Worm (Caenorhabditis elegans) whole organism, young adult: ENCODE results near the gene ints-7.

Experiments
- B0035.1 ChIP-seq: sonication (generic microtip); optimal IDR thresholded peaks from 2 replicates; lab custom pipeline; 2016; ENCODE audit warnings: missing genetic modification characterization, mild to moderate bottlenecking, missing compliant biosample characterization, missing genotype, missing genetic modification reagents
- B0336.3 ChIP-seq: fragments of 200-800 bp; sonication (Bioruptor generic); IDR thresholded peaks from 2 replicates; pipeline ENCODE4 v1.3.6; 2022; ENCODE audit warnings: missing genetic modification characterization, missing compliant biosample characterization
- C06A6.2 ChIP-seq: fragments of 200-800 bp; sonication (Bioruptor generic); conservative IDR thresholded peaks from 2 replicates; pipeline ENCODE4 v1.3.6; 2022; ENCODE audit warnings: missing genetic modification characterization, missing compliant biosample characterization
- C17E4.6 ChIP-seq: fragments of 200-800 bp; sonication (Bioruptor generic); IDR thresholded peaks from 2 replicates; pipeline ENCODE4 v1.3.6; 2022; ENCODE audit warnings: missing genetic modification reagents, missing genetic modification characterization, missing compliant biosample characterization
- D2030.7 ChIP-seq: fragments of 200-800 bp; sonication (Bioruptor generic); IDR thresholded peaks from 2 replicates; pipeline ENCODE4 v1.3.6; 2022; ENCODE audit warnings: missing genetic modification reagents, missing genetic modification characterization, missing compliant biosample characterization
- F23B12.7 ChIP-seq: sonication (generic microtip); optimal IDR thresholded peaks from 2 replicates; lab custom pipeline; 2017; ENCODE audit warnings: missing genetic modification characterization, mild to moderate bottlenecking, missing compliant biosample characterization, antibody characterized with exemption, moderate library complexity; ENCODE audit not compliant: insufficient read depth
- F39B2.1 ChIP-seq: fragments of 200-800 bp; sonication (Bioruptor generic); IDR thresholded peaks from 2 replicates; pipeline ENCODE4 v1.3.6; 2022; ENCODE audit warnings: missing genetic modification reagents, missing genetic modification characterization, missing compliant biosample characterization
- F49E8.2 ChIP-seq: sonication (generic microtip); optimal IDR thresholded peaks from 3 replicates; lab custom pipeline; 2017; ENCODE audit warnings: missing genetic modification characterization, mild to moderate bottlenecking, missing compliant biosample characterization, antibody characterized with exemption, moderate library complexity; ENCODE audit not compliant: insufficient read depth
- F55B11.4 ChIP-seq: sonication (generic microtip); optimal IDR thresholded peaks from 2 replicates; lab custom pipeline; 2016; ENCODE audit warnings: missing compliant biosample characterization, missing genetic modification characterization, borderline replicate concordance; ENCODE audit not compliant: insufficient read depth
- F57C9.4 ChIP-seq: sonication (generic microtip); optimal IDR thresholded peaks from 2 replicates; lab custom pipeline; 2017; ENCODE audit warnings: mild to moderate bottlenecking, missing genetic modification characterization, missing compliant biosample characterization
- T07F8.4 ChIP-seq: sonication (generic microtip); optimal IDR thresholded peaks from 2 replicates; lab custom pipeline; 2016; ENCODE audit warnings: mild to moderate bottlenecking, missing genetic modification characterization, moderate library complexity, missing compliant biosample characterization
- Y53G8AR.9 ChIP-seq: fragments of 200-800 bp; sonication (Bioruptor generic); conservative IDR thresholded peaks from 2 replicates; pipeline ENCODE4 v1.3.6; 2022; ENCODE audit warnings: missing genetic modification reagents, missing genetic modification characterization, missing compliant biosample characterization
- Y67H2A.10 ChIP-seq: fragments of 200-800 bp; sonication (Bioruptor generic); conservative IDR thresholded peaks from 2 replicates; pipeline ENCODE4 v1.3.6; 2022; ENCODE audit warnings: missing genetic modification reagents, missing genetic modification characterization, missing compliant biosample characterization
- Y79H2A.3 ChIP-seq: fragments of 200-800 bp; sonication (Bioruptor generic); conservative IDR thresholded peaks from 2 replicates; pipeline ENCODE4 v1.3.6; 2022; ENCODE audit warnings: missing genetic modification reagents, missing genetic modification characterization, missing compliant biosample characterization
- Y95B8A.8 ChIP-seq: fragments of 200-800 bp; sonication (Bioruptor generic); IDR thresholded peaks from 2 replicates; pipeline ENCODE4 v1.3.6; 2022; ENCODE audit warnings: missing genetic modification reagents, missing genetic modification characterization, missing compliant biosample characterization
- akir-1 ChIP-seq: fragments of 200-800 bp; sonication (Bioruptor generic); optimal IDR thresholded peaks from 2 replicates; lab custom pipeline; 2018; ENCODE audit warnings: mild to moderate bottlenecking, missing genetic modification characterization, moderate library complexity, missing compliant biosample characterization
- athp-1 ChIP-seq: sonication (generic microtip); optimal IDR thresholded peaks from 2 replicates; lab custom pipeline; 2017; ENCODE audit warnings: mild to moderate bottlenecking, missing genetic modification characterization, missing compliant biosample characterization
- cebp-1 ChIP-seq, 2 experiments: fragments of 200-800 bp in 1 of 2; sonication (Bioruptor generic) in 1 of 2; sonication (generic microtip) in 1 of 2; IDR thresholded peaks in 1 of 2; optimal IDR thresholded peaks in 1 of 2; 2 replicates each; pipeline versions ENCODE4 v1.3.6 to Lab custom; 2017 to 2022; ENCODE audit warnings: missing compliant biosample characterization in 2 of 2, missing genetic modification characterization in 2 of 2, mild to moderate bottlenecking in 1 of 2, missing genetic modification reagents in 1 of 2, moderate library complexity in 1 of 2
- ceh-100 ChIP-seq: fragments of 200-800 bp; sonication (Bioruptor generic); IDR thresholded peaks from 2 replicates; pipeline ENCODE4 v1.3.6; 2022; ENCODE audit warnings: missing genetic modification reagents, missing genetic modification characterization, missing compliant biosample characterization
- dpff-1 ChIP-seq: sonication (generic microtip); optimal IDR thresholded peaks from 2 replicates; lab custom pipeline; 2017; ENCODE audit warnings: mild to moderate bottlenecking, missing genetic modification characterization, missing compliant biosample characterization
- egl-18 ChIP-seq: fragments of 200-800 bp; sonication (Bioruptor generic); IDR thresholded peaks from 2 replicates; pipeline ENCODE4 v1.3.6; 2022; ENCODE audit warnings: missing genetic modification reagents, missing genetic modification characterization, missing compliant biosample characterization
- egl-44 ChIP-seq: fragments of 200-800 bp; sonication (Bioruptor generic); IDR thresholded peaks from 2 replicates; pipeline ENCODE4 v1.3.6; 2022; ENCODE audit warnings: missing genetic modification reagents, missing genetic modification characterization, missing compliant biosample characterization
- ets-4 ChIP-seq: fragments of 200-800 bp; sonication (Bioruptor generic); optimal IDR thresholded peaks from 2 replicates; lab custom pipeline; 2018; ENCODE audit warnings: mild to moderate bottlenecking, missing genetic modification characterization, missing compliant biosample characterization
- hmg-20 ChIP-seq: fragments of 200-800 bp; sonication (Bioruptor generic); IDR thresholded peaks from 2 replicates; pipeline ENCODE4 v1.3.6; 2022; ENCODE audit warnings: missing genetic modification reagents, missing genetic modification characterization, missing compliant biosample characterization
- hrde-1 ChIP-seq: sonication (generic microtip); optimal IDR thresholded peaks from 2 replicates; lab custom pipeline; 2016; ENCODE audit warnings: missing genetic modification characterization, mild to moderate bottlenecking, missing compliant biosample characterization, moderate library complexity, missing genotype, missing genetic modification reagents, borderline replicate concordance
- hsf-1 ChIP-seq: fragments of 200-800 bp; sonication (Bioruptor generic); IDR thresholded peaks from 2 replicates; pipeline ENCODE4 v1.3.6; 2022; ENCODE audit warnings: missing genetic modification reagents, missing genetic modification characterization, missing compliant biosample characterization
- lag-1 ChIP-seq: fragments of 200-800 bp; sonication (Bioruptor generic); IDR thresholded peaks from 2 replicates; pipeline ENCODE4 v1.3.6; 2022; ENCODE audit warnings: missing genetic modification reagents, missing genetic modification characterization, missing compliant biosample characterization
- lin-35 ChIP-seq, 3 experiments: fragments of 150-350 bp in 2 of 3; sonication (generic microtip) in 1 of 3; optimal IDR thresholded peaks; 2 replicates each; lab custom pipeline; 2014 to 2018; ENCODE audit warnings: missing biosample characterization in 3 of 3, missing genetic modification characterization in 3 of 3, missing genetic modification reagents in 3 of 3
- nhr-120 ChIP-seq: fragments of 200-800 bp; sonication (Bioruptor generic); IDR thresholded peaks from 2 replicates; pipeline ENCODE4 v1.3.6; 2022; ENCODE audit warnings: missing genetic modification characterization, missing compliant biosample characterization
- nhr-179 ChIP-seq: sonication (generic microtip); optimal IDR thresholded peaks from 2 replicates; lab custom pipeline; 2016; ENCODE audit warnings: mild to moderate bottlenecking, missing genetic modification characterization, missing compliant biosample characterization
- nhr-27 ChIP-seq: fragments of 200-800 bp; sonication (Bioruptor generic); optimal IDR thresholded peaks from 2 replicates; lab custom pipeline; 2018; ENCODE audit warnings: mild to moderate bottlenecking, missing genetic modification characterization, moderate library complexity, missing compliant biosample characterization
- pbrm-1 ChIP-seq: fragments of 200-800 bp; sonication (Bioruptor generic); IDR thresholded peaks from 2 replicates; pipeline ENCODE4 v1.3.6; 2022; ENCODE audit warnings: missing genetic modification reagents, missing genetic modification characterization, missing compliant biosample characterization
- pha-4 ChIP-seq: fragments of 150-350 bp; sonication (generic microtip); optimal IDR thresholded peaks from 2 replicates; lab custom pipeline; 2014; ENCODE audit warnings: missing biosample characterization, missing genetic modification reagents, missing genetic modification characterization
- rpc-1 ChIP-seq, 2 experiments: fragments of 150-350 bp in 1 of 2; sonication (generic microtip) in 1 of 2; optimal IDR thresholded peaks; 2 replicates each; lab custom pipeline; 2014 to 2018; ENCODE audit warnings: missing biosample characterization in 1 of 2, missing genetic modification characterization in 1 of 2, missing genetic modification reagents in 1 of 2, missing genotype in 1 of 2
- snpc-1.3 ChIP-seq: sonication (generic microtip); optimal IDR thresholded peaks from 2 replicates; lab custom pipeline; 2017; ENCODE audit warnings: missing genetic modification characterization, mild to moderate bottlenecking, missing compliant biosample characterization, antibody characterized with exemption, moderate library complexity, missing genotype, missing genetic modification reagents; ENCODE audit not compliant: insufficient read depth
- snpc-4 ChIP-seq, 5 experiments: fragments of 150-350 bp in 1 of 5; sonication (generic microtip) in 4 of 5; optimal IDR thresholded peaks; 2 replicates each; lab custom pipeline; 2014 to 2018; ENCODE audit warnings: missing genetic modification characterization in 5 of 5, missing biosample characterization in 3 of 5, antibody characterized with exemption in 2 of 5, mild to moderate bottlenecking in 2 of 5, missing compliant biosample characterization in 2 of 5, missing genotype in 2 of 5, moderate library complexity in 2 of 5, missing genetic modification reagents in 1 of 5
- tbx-9 ChIP-seq: sonication (generic microtip); optimal IDR thresholded peaks from 2 replicates; lab custom pipeline; 2016; ENCODE audit warnings: borderline replicate concordance, missing genetic modification characterization, inconsistent platforms, missing compliant biosample characterization
- unc-62 ChIP-seq: fragments of 150-350 bp; optimal IDR thresholded peaks from 2 replicates; lab custom pipeline; 2014; ENCODE audit warnings: missing biosample characterization, missing genetic modification reagents, missing genetic modification characterization
- ztf-22 ChIP-seq: fragments of 200-800 bp; sonication (Bioruptor generic); optimal IDR thresholded peaks from 2 replicates; lab custom pipeline; 2018; ENCODE audit warnings: mild to moderate bottlenecking, missing genetic modification characterization, moderate library complexity, missing compliant biosample characterization
- ztf-26 ChIP-seq: sonication (generic microtip); optimal IDR thresholded peaks from 2 replicates; lab custom pipeline; 2017; ENCODE audit warnings: missing genetic modification characterization, missing compliant biosample characterization
- ztf-28 ChIP-seq: fragments of 200-800 bp; sonication (Bioruptor generic); IDR thresholded peaks from 2 replicates; pipeline ENCODE4 v1.3.6; 2022; ENCODE audit warnings: missing genetic modification reagents, missing genetic modification characterization, missing compliant biosample characterization

The ints-7 gene

DNA sequence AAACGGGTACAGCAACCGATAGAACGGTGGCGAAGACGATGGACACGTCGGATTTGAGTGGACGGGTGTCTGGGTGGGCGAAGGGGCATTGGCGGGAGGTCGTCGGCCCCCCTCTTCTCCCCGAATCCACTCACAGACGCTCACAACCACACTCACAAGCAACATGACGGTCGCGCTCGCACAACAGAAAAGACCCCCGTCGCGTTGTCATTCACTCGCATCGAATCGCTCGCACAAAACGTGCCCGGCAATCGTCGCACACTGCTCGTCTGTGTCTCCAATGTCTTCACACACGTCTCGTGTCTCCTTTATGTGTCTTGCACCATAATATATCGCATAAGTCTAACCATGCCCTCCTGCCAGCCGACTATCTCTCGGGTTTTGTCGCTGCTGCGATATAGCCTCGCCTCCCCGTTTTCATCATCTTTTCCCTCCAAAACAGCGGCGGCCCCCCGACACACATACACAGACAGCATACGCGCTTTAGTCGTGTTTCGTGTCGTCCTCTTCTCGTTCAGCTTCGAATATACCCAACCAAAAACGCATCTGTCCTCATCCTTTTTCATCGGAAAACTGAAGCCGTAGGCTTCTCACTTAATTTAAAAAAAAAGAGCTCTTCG, 51.5 kb downstream of the ints-7 start (continued):
- TF ChIP-seq dpff-1 (tag; lab: Kevin White, UChicago), result no peak
- TF ChIP-seq, all 124 proteins: peak for 52

DNA sequence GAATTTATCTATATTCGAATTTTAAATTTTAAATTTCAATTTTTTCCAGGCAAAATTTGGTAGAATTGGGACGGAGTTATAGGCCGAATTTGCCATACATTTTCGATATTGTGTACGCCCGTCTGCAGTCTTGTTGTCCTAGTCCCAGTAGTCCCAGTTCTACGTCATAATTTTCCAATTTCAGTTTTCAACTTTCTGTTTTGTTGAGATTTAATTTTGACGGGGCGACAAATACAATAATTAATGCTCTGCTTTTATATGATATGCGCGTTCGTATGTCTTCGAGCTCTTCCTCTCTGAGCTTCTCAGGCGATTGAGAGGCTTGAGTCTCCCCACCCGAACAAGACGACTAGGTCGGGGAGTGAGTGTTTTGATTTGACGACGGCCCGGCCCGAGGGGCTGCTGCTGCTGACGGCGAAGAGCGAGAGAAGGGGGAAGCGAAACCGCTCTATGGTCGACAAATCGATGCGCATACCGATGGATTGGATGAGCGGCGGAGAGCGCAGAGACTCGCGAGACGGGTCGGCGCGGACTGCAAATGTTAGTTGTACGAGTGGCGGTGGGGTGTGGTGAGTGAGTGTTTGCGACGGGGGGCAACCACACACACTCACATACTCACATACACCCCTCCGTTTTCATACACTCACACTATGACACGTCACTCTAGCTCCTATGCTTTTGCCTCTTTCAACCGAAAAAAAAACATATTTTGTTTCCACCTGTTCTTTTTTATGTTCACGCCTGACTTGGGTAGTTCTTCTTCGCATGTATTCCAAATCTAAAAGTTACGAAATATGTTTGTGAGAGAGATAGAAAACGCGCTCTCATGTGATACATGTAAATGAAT, 52.3 kb downstream of the ints-7 start:
- TF ChIP-seq ceh-100 (GFP tag; lab: Robert Waterston, UW) (no peak), hsf-1 (no peak), B0035.1 (tag; lab: Kevin White, UChicago) (no peak), F57C9.4 (tag; lab: Kevin White, UChicago) (no peak), ztf-28 (GFP tag; lab: Robert Waterston, UW) (no peak), pha-4 (tag; lab: Kevin White, UChicago) (no peak), snpc-1.3 (no peak), nhr-179 (tag; lab: Kevin White, UChicago) (no peak), C17E4.6 (no peak), Y95B8A.8 (GFP tag; lab: Robert Waterston, UW) (no peak), F55B11.4 (tag; lab: Kevin White, UChicago) (no peak), pbrm-1 (GFP tag; lab: Robert Waterston, UW) (peak; percentile 69; the same call in 1 of the 2 replicates), Y53G8AR.9 (GFP tag; lab: Robert Waterston, UW) (peak; percentile 57; the same call in 1 of the 2 replicates), F23B12.7 (tag; lab: Kevin White, UChicago) (no peak), nhr-27 (tag; lab: Kevin White, UChicago) (no peak), lin-35 (GFP tag; optimal IDR thresholded peaks at IDR 0.05; lab: Kevin White, UChicago) (peak in 1 of 3 experiments; percentile 44), F39B2.1 (no peak), F49E8.2 (tag; lab: Kevin White, UChicago) (no peak), unc-62 (GFP tag; lab: Kevin White, UChicago) (no peak), Y67H2A.10 (no peak), D2030.7 (GFP tag; lab: Robert Waterston, UW) (no peak), ets-4 (GFP tag; lab: Kevin White, UChicago) (peak; percentile 58), C06A6.2 (GFP tag; lab: Robert Waterston, UW) (0 out of 2 replicates have a peak, but pooled peaks have one; percentile 13), hrde-1 (no peak), tbx-9 (tag; lab: Kevin White, UChicago) (no peak), egl-18 (no peak), athp-1 (tag; lab: Kevin White, UChicago) (peak; percentile 48), akir-1 (GFP tag; lab: Kevin White, UChicago) (no peak), B0336.3 (GFP tag; lab: Robert Waterston, UW) (no peak), T07F8.4 (tag; lab: Kevin White, UChicago) (no peak), rpc-1 (optimal IDR thresholded peaks at IDR 0.05; lab: Kevin White, UChicago) (no peak), rpc-1 (tag; optimal IDR thresholded peaks at IDR 0.05; lab: Kevin White, UChicago) (no peak), ztf-22 (no peak), nhr-120 (0 out of 2 replicates have a peak, but pooled peaks have one; percentile 4), hmg-20 (GFP tag; lab: Robert Waterston, UW) (no peak), cebp-1 (GFP tag; IDR thresholded peaks at IDR 0.05; lab: Robert Waterston, UW) (peak; percentile 82), cebp-1 (tag; optimal IDR thresholded peaks at IDR 0.05; lab: Kevin White, UChicago) (peak; percentile 89), egl-44 (GFP tag; lab: Robert Waterston, UW) (no peak), ztf-26 (tag; lab: Kevin White, UChicago) (peak; percentile 72), Y79H2A.3 (no peak), lag-1 (GFP tag; lab: Robert Waterston, UW) (no peak), snpc-4 (GFP tag; optimal IDR thresholded peaks at IDR 0.05; lab: Kevin White, UChicago) (no peak), snpc-4 (tag; optimal IDR thresholded peaks at IDR 0.05; lab: Kevin White, UChicago) (peak; percentile 8 to 49 (median 27))
